Fruit fly (Drosophila melanogaster) whole organism, wandering third instar larva: ENCODE measurements around the gene CG8065.

ENCODE experiments used
- CG32264 ChIP-seq: fragments of 200-800 bp; sonication (Bioruptor generic); optimal IDR thresholded peaks from 2 replicates; lab custom pipeline; 2016; ENCODE audit warnings: missing biosample characterization, missing genetic modification characterization
- CG9705 ChIP-seq: fragments of 200-800 bp; sonication (Bioruptor generic); optimal IDR thresholded peaks from 2 replicates; lab custom pipeline; 2018; ENCODE audit warnings: missing biosample characterization, mild to moderate bottlenecking, missing genetic modification characterization
- Dfd ChIP-seq: fragments of >200 bp; optimal IDR thresholded peaks from 2 replicates; lab custom pipeline; 2017; ENCODE audit warnings: missing biosample characterization, missing genetic modification characterization
- Dif ChIP-seq: fragments of 200-275, 200-300 bp; sonication (Bioruptor generic); optimal IDR thresholded peaks from 2 replicates; lab custom pipeline; 2018; ENCODE audit warnings: missing biosample characterization, missing genetic modification characterization; ENCODE audit not compliant: partially characterized antibody
- GATAd ChIP-seq: sonication (Bioruptor generic); optimal IDR thresholded peaks from 2 replicates; lab custom pipeline; 2016; ENCODE audit warnings: missing biosample characterization, missing genetic modification characterization
- HLH106 ChIP-seq: fragments of 200-800 bp; optimal IDR thresholded peaks from 3 replicates; lab custom pipeline; 2019; ENCODE audit warnings: missing biosample characterization, mild to moderate bottlenecking, missing genetic modification characterization, moderate library complexity
- Hnf4 ChIP-seq: fragments of 200-800 bp; sonication (Bioruptor generic); optimal IDR thresholded peaks from 2 replicates; lab custom pipeline; 2016; ENCODE audit warnings: missing biosample characterization, mild to moderate bottlenecking, missing genetic modification characterization
- Hr83 ChIP-seq: fragments of 200-300 bp; sonication (Bioruptor generic); optimal IDR thresholded peaks from 2 replicates; lab custom pipeline; 2016; ENCODE audit warnings: missing biosample characterization, mild to moderate bottlenecking, missing genetic modification characterization, moderate library complexity; ENCODE audit not compliant: poor library complexity, severe bottlenecking
- Mio ChIP-seq: sonication (Bioruptor generic); optimal IDR thresholded peaks from 2 replicates; lab custom pipeline; 2016; ENCODE audit warnings: missing biosample characterization, missing genetic modification characterization
- N ChIP-seq: fragments of >200 bp; optimal IDR thresholded peaks from 2 replicates; lab custom pipeline; 2018; ENCODE audit warnings: missing biosample characterization, missing external identifiers, missing genetic modification characterization
- OdsH ChIP-seq: fragments of 200-800 bp; sonication (Bioruptor generic); optimal IDR thresholded peaks from 2 replicates; lab custom pipeline; 2016; ENCODE audit warnings: missing biosample characterization, mild to moderate bottlenecking, missing genetic modification characterization
- Rel ChIP-seq, 2 experiments: fragments of 200-800 bp; sonication (Bioruptor generic) in 1 of 2; optimal IDR thresholded peaks; 2 replicates in 1 of 2; 3 replicates in 1 of 2; lab custom pipeline; 2016 to 2019; ENCODE audit warnings: mild to moderate bottlenecking in 2 of 2, missing biosample characterization in 2 of 2, missing genetic modification characterization in 2 of 2, moderate library complexity in 1 of 2
- Sp1 ChIP-seq: fragments of 200-800 bp; sonication (Bioruptor generic); optimal IDR thresholded peaks from 3 replicates; lab custom pipeline; 2019; ENCODE audit warnings: missing biosample characterization, mild to moderate bottlenecking, missing genetic modification characterization, moderate library complexity
- Vsx2 ChIP-seq: fragments of 200-300, 225-300 bp; sonication (Bioruptor generic); optimal IDR thresholded peaks from 2 replicates; lab custom pipeline; 2018; ENCODE audit warnings: missing biosample characterization, missing genetic modification characterization; ENCODE audit not compliant: partially characterized antibody
- br ChIP-seq: fragments of 200-800 bp; sonication (Bioruptor generic); optimal IDR thresholded peaks from 2 replicates; lab custom pipeline; 2016; ENCODE audit warnings: missing biosample characterization, missing genetic modification characterization
- brk ChIP-seq: fragments of 200-800 bp; sonication (Bioruptor generic); optimal IDR thresholded peaks from 2 replicates; lab custom pipeline; 2016; ENCODE audit warnings: missing biosample characterization, mild to moderate bottlenecking, missing genetic modification characterization
- dl ChIP-seq, 2 experiments: fragments of 175-275, 200-275 bp in 1 of 2; fragments of 200-275 bp in 1 of 2; sonication (Bioruptor generic); optimal IDR thresholded peaks; lab custom pipeline; 2018; ENCODE audit warnings: mild to moderate bottlenecking in 2 of 2, missing biosample characterization in 2 of 2, missing genetic modification characterization in 2 of 2, moderate library complexity in 2 of 2; ENCODE audit not compliant: partially characterized antibody in 2 of 2, insufficient read depth in 1 of 2
- dmrt93B ChIP-seq: fragments of 200-800 bp; sonication (Bioruptor generic); optimal IDR thresholded peaks from 2 replicates; lab custom pipeline; 2018; ENCODE audit warnings: missing biosample characterization, mild to moderate bottlenecking, missing genetic modification characterization
- dsf ChIP-seq: sonication (Bioruptor generic); optimal IDR thresholded peaks from 2 replicates; lab custom pipeline; 2016; ENCODE audit warnings: missing biosample characterization, missing genetic modification characterization, borderline replicate concordance
- ey ChIP-seq: fragments of 200-800 bp; sonication (Bioruptor generic); optimal IDR thresholded peaks from 2 replicates; lab custom pipeline; 2016; ENCODE audit warnings: missing biosample characterization, missing genetic modification characterization
- foxo ChIP-seq, 2 experiments: fragments of 200-800 bp; sonication (Bioruptor generic); optimal IDR thresholded peaks; 2 replicates in 1 of 2; 3 replicates in 1 of 2; lab custom pipeline; 2016 to 2017; ENCODE audit warnings: missing biosample characterization in 2 of 2, missing genetic modification characterization in 2 of 2
- fru ChIP-seq: fragments of 200-800 bp; sonication (Bioruptor generic); optimal IDR thresholded peaks from 3 replicates; lab custom pipeline; 2016; ENCODE audit warnings: missing biosample characterization, mild to moderate bottlenecking, missing genetic modification characterization
- h ChIP-seq: fragments of 200-800 bp; sonication (Bioruptor generic); optimal IDR thresholded peaks from 3 replicates; lab custom pipeline; 2016; ENCODE audit warnings: missing biosample characterization, mild to moderate bottlenecking, missing genetic modification characterization
- jim ChIP-seq: fragments of 175-275, 200-325 bp; sonication (Bioruptor generic); optimal IDR thresholded peaks from 2 replicates; lab custom pipeline; 2016; ENCODE audit warnings: missing biosample characterization, mild to moderate bottlenecking, missing genetic modification characterization
- lola ChIP-seq: fragments of >200 bp; optimal IDR thresholded peaks from 2 replicates; lab custom pipeline; 2017; ENCODE audit warnings: missing biosample characterization, missing genetic modification characterization
- pan ChIP-seq: fragments of >200 bp; optimal IDR thresholded peaks from 2 replicates; lab custom pipeline; 2017
- psq ChIP-seq: fragments of 200-800 bp; sonication (Bioruptor generic); optimal IDR thresholded peaks from 3 replicates; lab custom pipeline; 2017; ENCODE audit warnings: missing biosample characterization, mild to moderate bottlenecking, missing genetic modification characterization, moderate library complexity
- rgr ChIP-seq: fragments of 200-800 bp; sonication (Bioruptor generic); optimal IDR thresholded peaks from 3 replicates; lab custom pipeline; 2016; ENCODE audit warnings: missing biosample characterization, mild to moderate bottlenecking, missing genetic modification characterization
- sage ChIP-seq: fragments of 200-800 bp; sonication (Bioruptor generic); optimal IDR thresholded peaks from 2 replicates; lab custom pipeline; 2016; ENCODE audit warnings: missing biosample characterization, mild to moderate bottlenecking, missing genetic modification characterization
- usp ChIP-seq: fragments of >200 bp; optimal IDR thresholded peaks from 2 replicates; lab custom pipeline; 2017; ENCODE audit warnings: missing biosample characterization, missing genetic modification characterization
- woc ChIP-seq: sonication (Bioruptor generic); optimal IDR thresholded peaks from 2 replicates; lab custom pipeline; 2016; ENCODE audit warnings: missing biosample characterization, mild to moderate bottlenecking, missing genetic modification characterization

The CG8065 gene

dm6 chr3L:10227094-10227493 lies 11.6 kb downstream of the CG8065 start (continued):
- no peak for TF ChIP-seq Rel (GFP tag; optimal IDR thresholded peaks at IDR 0.05; lab: Kevin White, UChicago)
- TF ChIP-seq Rel (tag; optimal IDR thresholded peaks at IDR 0.05; lab: Kevin White, UChicago) = no peak

- TF ChIP-seq Vsx2 (GFP tag; lab: Kevin White, UChicago) (no peak), br (GFP tag; lab: Kevin White, UChicago) (no peak), Dif (no peak), Mio (no peak), jim (no peak), Dfd (no peak), dl (GFP tag; optimal IDR thresholded peaks at IDR 0.05; lab: Kevin White, UChicago; ENCODE audit: insufficient read depth in 1 of 2, partially characterized antibody in 2 of 2) (no peak), pan (no peak), foxo (GFP tag; optimal IDR thresholded peaks at IDR 0.05; lab: Kevin White, UChicago) (no peak), h (GFP tag; lab: Kevin White, UChicago) (no peak), usp (GFP tag; lab: Kevin White, UChicago) (no peak), GATAd (GFP tag; lab: Kevin White, UChicago) (no peak)
- TF ChIP-seq, all 38 proteins: peak for 0
Measured at dm6 chr3L:10230542-10230941, 15.1 kb downstream of the CG8065 start.

dm6 chr3L:10233025-10233424 lies 17.6 kb downstream of the CG8065 start:
- TF ChIP-seq brk (GFP tag; lab: Kevin White, UChicago) (no peak), rgr (GFP tag; lab: Kevin White, UChicago) (no peak), Hr83 (no peak), GATAd (GFP tag; lab: Kevin White, UChicago) (no peak)

DNA sequence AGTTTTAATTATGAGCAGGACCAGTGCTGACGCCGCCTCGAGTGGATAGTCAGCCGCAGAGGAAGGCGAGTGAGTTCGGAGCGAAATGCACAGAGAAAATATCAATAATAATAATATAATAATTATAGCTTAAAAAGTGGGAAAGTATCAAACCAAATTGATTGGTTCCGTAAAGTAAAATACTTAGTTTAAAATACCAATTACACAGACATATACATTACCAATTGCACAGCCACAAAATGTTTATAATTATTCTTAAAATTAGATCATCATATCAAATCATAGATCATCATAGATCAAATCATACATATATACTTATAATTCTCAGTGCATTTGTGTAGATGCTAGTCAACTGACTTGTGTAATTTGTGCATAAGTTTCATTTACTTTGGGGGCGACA lies 23.1 kb downstream of the CG8065 start:
- TF ChIP-seq N (GFP tag; lab: Kevin White, UChicago) (no peak), dsf (no peak), dmrt93B (no peak), dl (GFP tag; optimal IDR thresholded peaks at IDR 0.05; lab: Kevin White, UChicago; ENCODE audit: insufficient read depth in 1 of 2, partially characterized antibody in 2 of 2) (no peak), Dif (no peak), HLH106 (no peak), brk (GFP tag; lab: Kevin White, UChicago) (no peak), woc (GFP tag; lab: Kevin White, UChicago) (no peak), OdsH (GFP tag; lab: Kevin White, UChicago) (no peak), psq (GFP tag; lab: Kevin White, UChicago) (no peak), Sp1 (GFP tag; lab: Kevin White, UChicago) (no peak), CG32264 (GFP tag; lab: Kevin White, UChicago) (no peak), Dfd (no peak), jim (no peak), ey (GFP tag; lab: Kevin White, UChicago) (no peak)

DNA sequence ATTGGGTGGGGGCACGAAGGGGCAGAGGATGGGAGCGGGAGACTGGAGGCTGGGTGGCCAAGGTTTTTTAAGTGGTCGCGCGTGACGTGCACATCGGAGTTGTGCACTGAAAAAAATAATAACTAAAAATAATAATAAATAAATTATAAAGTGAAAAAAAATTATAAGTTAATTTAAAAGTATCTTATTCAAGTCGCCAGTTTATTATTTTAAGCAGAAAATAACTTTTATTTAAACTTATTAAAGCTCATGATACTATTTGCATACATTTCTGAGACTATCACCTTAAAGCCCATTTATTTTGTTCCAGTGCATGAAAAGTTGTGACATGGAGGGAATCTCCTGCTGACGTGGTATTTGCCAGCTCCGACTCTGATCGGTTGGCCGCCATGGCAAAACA lies 26.8 kb downstream of the CG8065 start:
- TF ChIP-seq Sp1 (GFP tag; lab: Kevin White, UChicago) = peak; percentile 62
- peak; percentile 36 for TF ChIP-seq rgr (GFP tag; lab: Kevin White, UChicago)
- no peak for TF ChIP-seq Hnf4 (GFP tag; lab: Kevin White, UChicago)
- no peak for TF ChIP-seq lola (GFP tag; lab: Kevin White, UChicago)
- peak; percentile 51 for TF ChIP-seq HLH106
- TF ChIP-seq CG9705 = no peak
- peak; percentile 33 for TF ChIP-seq OdsH (GFP tag; lab: Kevin White, UChicago)
- no peak for TF ChIP-seq sage
- peak in 1 of 2 experiments; percentile 40 for TF ChIP-seq foxo (GFP tag; optimal IDR thresholded peaks at IDR 0.05; lab: Kevin White, UChicago)
- TF ChIP-seq psq (GFP tag; lab: Kevin White, UChicago) = peak; percentile 42
- TF ChIP-seq br (GFP tag; lab: Kevin White, UChicago) = no peak
- peak; percentile 12 for TF ChIP-seq ey (GFP tag; lab: Kevin White, UChicago)
- TF ChIP-seq fru (GFP tag; lab: Kevin White, UChicago) = peak; percentile 17
- TF ChIP-seq woc (GFP tag; lab: Kevin White, UChicago) = no peak
- TF ChIP-seq, all 38 proteins: peak for 8
